Fruit fly (Drosophila melanogaster) whole organism, embryonic: ENCODE data around the gene CG32413.

Experiments
- B-H2 ChIP-seq: fragments of 200-800 bp; sonication (Bioruptor generic); optimal IDR thresholded peaks from 2 replicates; lab custom pipeline; 2018; ENCODE audit warnings: missing biosample characterization, mild to moderate bottlenecking, missing genetic modification characterization
- CG16813 ChIP-seq: fragments of 200-800 bp; sonication (Bioruptor generic); IDR thresholded peaks from 3 replicates; pipeline ENCODE4 v1.3.6; 2022; ENCODE audit warnings: missing biosample characterization, missing genetic modification characterization; ENCODE audit not compliant: partially characterized antibody
- CG17186 ChIP-seq: fragments of 200-800 bp; sonication (Bioruptor generic); optimal IDR thresholded peaks from 3 replicates; lab custom pipeline; 2017; ENCODE audit warnings: missing biosample characterization, missing genetic modification reagents, missing genetic modification characterization
- CG17568 ChIP-seq: fragments of 200-800 bp; sonication (Bioruptor generic); optimal IDR thresholded peaks from 2 replicates; lab custom pipeline; 2018; ENCODE audit warnings: missing biosample characterization, mild to moderate bottlenecking, missing genetic modification characterization, moderate library complexity
- CG17612 ChIP-seq: fragments of 200-800 bp; sonication (Bioruptor generic); IDR thresholded peaks from 2 replicates; pipeline ENCODE4 v1.3.6; 2022; ENCODE audit warnings: missing biosample characterization, missing genetic modification characterization
- CG3163 ChIP-seq: fragments of 200-800 bp; sonication (Bioruptor generic); optimal IDR thresholded peaks from 3 replicates; lab custom pipeline; 2016; ENCODE audit warnings: missing biosample characterization, missing genetic modification characterization
- exex ChIP-seq: fragments of 200-800 bp; sonication (Bioruptor generic); optimal IDR thresholded peaks from 4 replicates; lab custom pipeline; 2018; ENCODE audit warnings: missing biosample characterization, mild to moderate bottlenecking, missing genetic modification characterization, moderate library complexity
- pan ChIP-seq, 4 experiments: fragments of >200 bp in 3 of 4; fragments of 200-800 bp in 1 of 4; sonication (Bioruptor generic) in 1 of 4; optimal IDR thresholded peaks in 3 of 4; IDR thresholded peaks in 1 of 4; 2 replicates each; pipeline versions ENCODE4 v1.3.6 to Lab custom; 2017 to 2022; ENCODE audit warnings: missing biosample characterization in 2 of 4, missing genetic modification characterization in 2 of 4, mixed read lengths in 1 of 4
- tgo ChIP-seq: fragments of 200-800 bp; sonication (Bioruptor generic); IDR thresholded peaks from 3 replicates; pipeline ENCODE4 v1.3.6; 2022; ENCODE audit warnings: missing biosample characterization, missing genetic modification characterization
- unc-4 ChIP-seq: fragments of 200-800 bp; sonication (Bioruptor generic); IDR thresholded peaks from 2 replicates; pipeline ENCODE4 v1.3.6; 2022; ENCODE audit warnings: missing biosample characterization, missing genetic modification characterization; ENCODE audit not compliant: partially characterized antibody

DNA sequence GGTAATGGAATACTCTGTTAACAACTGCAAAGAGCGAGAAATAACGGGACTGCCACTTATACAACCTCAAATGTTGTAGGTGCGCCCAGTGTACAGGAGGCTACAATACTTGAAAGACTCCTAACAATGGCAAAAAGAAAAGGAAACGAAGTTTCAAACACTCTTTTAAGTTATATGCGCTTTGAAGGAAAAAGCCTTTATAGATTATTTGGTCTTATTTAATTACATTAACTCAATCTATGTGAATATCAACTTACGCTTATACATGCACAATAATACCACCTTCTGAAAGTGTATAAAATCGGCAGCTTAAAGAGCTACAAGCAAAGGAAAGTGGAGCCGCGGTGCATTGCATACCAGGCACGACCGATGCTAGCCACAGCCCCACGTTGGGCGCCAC is 36.6 kb upstream of the CG32413 start:
- TF ChIP-seq tgo, result no peak
- no peak for TF ChIP-seq CG16813 (GFP tag; lab: Robert Waterston, UW)
- no peak for TF ChIP-seq exex (tag; lab: Kevin White, UChicago)
- TF ChIP-seq CG17186 (GFP tag; lab: Kevin White, UChicago), result no peak
- TF ChIP-seq B-H2 (GFP tag; lab: Kevin White, UChicago), result no peak
- TF ChIP-seq CG17568, result no peak
- TF ChIP-seq pan (optimal IDR thresholded peaks at IDR 0.05; lab: Kevin White, UChicago), result no peak
- no peak for TF ChIP-seq pan (GFP tag; optimal IDR thresholded peaks at IDR 0.05 in 1 of 2, IDR thresholded peaks at IDR 0.05 in 1 of 2)
- TF ChIP-seq CG3163 (GFP tag; lab: Kevin White, UChicago), result no peak
- no peak for TF ChIP-seq unc-4
- TF ChIP-seq CG17612 (GFP tag; lab: Robert Waterston, UW), result no peak
